Fruit fly (Drosophila melanogaster) whole organism, adult: Measurements from ENCODE around the gene Gr36c.

Experiments used
- CG7101 ChIP-seq: fragments of 200-800 bp; sonication (Bioruptor generic); optimal IDR thresholded peaks from 2 replicates; lab custom pipeline; 2018; ENCODE audit warnings: missing biosample characterization, mild to moderate bottlenecking, missing genetic modification characterization, moderate library complexity
- Hr96 ChIP-seq: fragments of 200-800 bp; sonication (Bioruptor generic); optimal IDR thresholded peaks from 2 replicates; lab custom pipeline; 2016; ENCODE audit warnings: missing biosample characterization, missing genetic modification characterization
- Mnt ChIP-seq: fragments of 200-800 bp; sonication (Bioruptor generic); optimal IDR thresholded peaks from 2 replicates; lab custom pipeline; 2016; ENCODE audit warnings: missing biosample characterization, mild to moderate bottlenecking, missing genetic modification characterization

DNA sequence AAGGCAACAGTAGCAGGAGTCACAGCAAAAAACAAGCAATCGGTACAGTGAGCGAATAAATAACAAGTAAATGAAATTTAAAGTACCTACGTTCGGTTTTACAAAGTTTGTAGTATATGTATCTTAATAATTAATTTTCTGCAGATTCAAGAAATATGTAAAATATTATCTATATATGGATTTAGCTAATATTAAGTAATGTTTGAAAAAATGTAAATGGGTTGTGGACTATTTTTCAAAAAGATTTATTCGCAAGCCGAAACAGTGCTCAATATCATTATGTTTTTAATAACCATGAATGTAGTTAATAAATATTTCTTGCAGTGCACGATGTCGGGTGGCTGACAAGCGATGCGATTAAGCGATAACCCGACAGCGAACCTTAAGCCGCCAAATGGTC is 26.9 kb downstream of the Gr36c start:
- TF ChIP-seq Mnt (GFP tag; lab: Kevin White, UChicago), result no peak
- TF ChIP-seq Hr96 (GFP tag; lab: Kevin White, UChicago), result no peak
- TF ChIP-seq CG7101 (tag; lab: Kevin White, UChicago), result no peak
